Comparison of ENCODE assay signal across 3 worm cellular contexts in the genomic region with DNA sequence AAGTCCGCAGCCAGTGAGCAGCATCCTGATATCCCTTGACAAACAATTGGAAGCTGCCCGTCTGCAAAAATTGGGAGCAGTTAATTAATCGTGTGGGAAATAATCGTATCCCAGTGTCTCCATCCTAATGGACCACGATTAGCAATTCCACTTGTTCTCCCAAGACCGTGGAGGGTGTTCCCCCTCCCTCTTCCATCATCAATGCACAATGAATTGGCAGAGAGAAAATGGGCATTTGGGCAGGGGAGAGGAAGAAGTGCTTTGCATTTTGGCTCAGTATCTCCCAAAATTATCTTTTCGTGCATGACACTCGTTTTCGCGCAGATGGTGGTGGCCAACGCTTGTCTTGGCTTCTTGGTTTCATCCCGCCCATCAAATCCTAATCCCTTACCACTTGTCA.
A peak's percentile ranks its signal among the peaks of the same experiment; 100 is the strongest.
TF ChIP-seq lines count a peak whose summit lies in the region.

No protein-coding gene starts in this region.

TF ChIP-seq in whole organism, late embryonic, 69 proteins besides CTCF, POLR2A, EP300 and RAD21:
- no peak for TF ChIP-seq madf-2 (tag; optimal IDR thresholded peaks at IDR 0.05; lab: Kevin White, UChicago)
- TF ChIP-seq ceh-30 (tag; optimal IDR thresholded peaks at IDR 0.05; lab: Kevin White, UChicago), result no peak
- TF ChIP-seq K02D7.2 (tag; optimal IDR thresholded peaks at IDR 0.05; lab: Kevin White, UChicago), result no peak
- TF ChIP-seq gmeb-2 (tag; optimal IDR thresholded peaks at IDR 0.05; lab: Kevin White, UChicago), result no peak
- TF ChIP-seq pag-3 (tag; optimal IDR thresholded peaks at IDR 0.05; lab: Kevin White, UChicago; ENCODE audit: borderline replicate concordance), result no peak
- no peak for TF ChIP-seq tbx-2 (tag; optimal IDR thresholded peaks at IDR 0.05; lab: Kevin White, UChicago)
- TF ChIP-seq ceh-31 (tag; optimal IDR thresholded peaks at IDR 0.05; lab: Kevin White, UChicago), result no peak
- no peak for TF ChIP-seq hlh-13 (GFP tag; optimal IDR thresholded peaks at IDR 0.05; lab: Kevin White, UChicago)
- peak; percentile 48 for TF ChIP-seq unc-42 (tag; optimal IDR thresholded peaks at IDR 0.05; lab: Kevin White, UChicago)
- TF ChIP-seq elt-4 (tag; optimal IDR thresholded peaks at IDR 0.05; lab: Kevin White, UChicago), result no peak
- TF ChIP-seq ceh-34 (tag; optimal IDR thresholded peaks at IDR 0.05; lab: Kevin White, UChicago), result no peak
- peak; percentile 75 for TF ChIP-seq sdc-2 (tag; optimal IDR thresholded peaks at IDR 0.05; lab: Kevin White, UChicago)
- no peak for TF ChIP-seq C08G9.2 (tag; optimal IDR thresholded peaks at IDR 0.05; lab: Kevin White, UChicago)

TF ChIP-seq in whole organism, midembryonic, 9 proteins besides CTCF, POLR2A, EP300 and RAD21:
- no peak for TF ChIP-seq T22C8.4 (GFP tag; IDR thresholded peaks at IDR 0.05; lab: Robert Waterston, UW)
- TF ChIP-seq med-1 (GFP tag; optimal IDR thresholded peaks at IDR 0.05; lab: Kevin White, UChicago; ENCODE audit: insufficient read depth), result no peak
- TF ChIP-seq tab-1 (GFP tag; IDR thresholded peaks at IDR 0.05; lab: Robert Waterston, UW), result no peak
- no peak for TF ChIP-seq cog-1 (tag; optimal IDR thresholded peaks at IDR 0.05; lab: Kevin White, UChicago)
- 0 out of 2 replicates have a peak, but pooled peaks have one; percentile 5 for TF ChIP-seq flt-1 (GFP tag; IDR thresholded peaks at IDR 0.05; lab: Robert Waterston, UW)

TF ChIP-seq in whole organism, mixed stage, embryonic, 35 proteins besides CTCF, POLR2A, EP300 and RAD21:
- no peak for TF ChIP-seq nhr-2 (tag; optimal IDR thresholded peaks at IDR 0.05; lab: Kevin White, UChicago)
- no peak for TF ChIP-seq mls-2 (tag; optimal IDR thresholded peaks at IDR 0.05; lab: Kevin White, UChicago)
- no peak for TF ChIP-seq nhr-12 (tag; optimal IDR thresholded peaks at IDR 0.05; lab: Kevin White, UChicago)
- no peak for TF ChIP-seq snpc-4 (tag; optimal IDR thresholded peaks at IDR 0.05; lab: Kevin White, UChicago)
- TF ChIP-seq elt-3 (tag; optimal IDR thresholded peaks at IDR 0.05; lab: Kevin White, UChicago), result no peak
- TF ChIP-seq M03D4.4 (tag; optimal IDR thresholded peaks at IDR 0.05; lab: Kevin White, UChicago), result peak; percentile 21
- TF ChIP-seq ceh-43 (GFP tag; optimal IDR thresholded peaks at IDR 0.05; lab: Kevin White, UChicago), result no peak
- no peak for TF ChIP-seq sem-2 (GFP tag; optimal IDR thresholded peaks at IDR 0.05; lab: Kevin White, UChicago)
- TF ChIP-seq cnd-1 (tag; optimal IDR thresholded peaks at IDR 0.05; lab: Kevin White, UChicago), result peak; percentile 22
- TF ChIP-seq elt-1 (tag; optimal IDR thresholded peaks at IDR 0.05; lab: Kevin White, UChicago; ENCODE audit: borderline replicate concordance, insufficient read depth), result no peak
- TF ChIP-seq lin-13 (tag; optimal IDR thresholded peaks at IDR 0.05; lab: Kevin White, UChicago), result no peak
- TF ChIP-seq zip-8 (tag; optimal IDR thresholded peaks at IDR 0.05; lab: Kevin White, UChicago), result no peak
- TF ChIP-seq unc-120 (tag; optimal IDR thresholded peaks at IDR 0.05; lab: Kevin White, UChicago; ENCODE audit: poor library complexity, severe bottlenecking), result no peak
- no peak for TF ChIP-seq hlh-1 (tag; optimal IDR thresholded peaks at IDR 0.05; lab: Kevin White, UChicago)
- TF ChIP-seq nhr-237 (tag; optimal IDR thresholded peaks at IDR 0.05; lab: Kevin White, UChicago), result no peak
- no peak for TF ChIP-seq unc-62 (GFP tag; optimal IDR thresholded peaks at IDR 0.05; lab: Kevin White, UChicago)
- no peak for TF ChIP-seq blmp-1 (tag; optimal IDR thresholded peaks at IDR 0.05; lab: Kevin White, UChicago)
- peak; percentile 64 for TF ChIP-seq ces-1 (GFP tag; optimal IDR thresholded peaks at IDR 0.05; lab: Kevin White, UChicago)
- TF ChIP-seq ztf-11 (tag; optimal IDR thresholded peaks at IDR 0.05; lab: Kevin White, UChicago), result no peak
- TF ChIP-seq pha-4 (tag; optimal IDR thresholded peaks at IDR 0.05; lab: Kevin White, UChicago), result no peak
- TF ChIP-seq mab-5 (tag; optimal IDR thresholded peaks at IDR 0.05; lab: Kevin White, UChicago), result no peak
- no peak for TF ChIP-seq ham-2 (GFP tag; optimal IDR thresholded peaks at IDR 0.05; lab: Kevin White, UChicago)
- TF ChIP-seq nhr-28 (tag; optimal IDR thresholded peaks at IDR 0.05; lab: Kevin White, UChicago), result no peak
- TF ChIP-seq ceh-83 (GFP tag; optimal IDR thresholded peaks at IDR 0.05; lab: Kevin White, UChicago), result no peak
- no peak for TF ChIP-seq drap-1 (GFP tag; optimal IDR thresholded peaks at IDR 0.05; lab: Kevin White, UChicago)
- TF ChIP-seq ceh-39 (tag; optimal IDR thresholded peaks at IDR 0.05; lab: Kevin White, UChicago), result no peak
TF ChIP-seq in whole organism, mixed stage, embryonic: peak in this region for 3.
